Fruit fly (Drosophila melanogaster): Measurements from ENCODE around the gene CG15169.
A peak's percentile ranks its signal among the peaks of the same experiment; 100 is the strongest.

Gene CG15169

dm6 chr2L:18987078-18987895, 3.5 kb upstream of the CG15169 start, which contains the start of the genes Swip-1 and EMC5 (continued):
- TF ChIP-seq CoRest (tag; optimal IDR thresholded peaks at IDR 0.05) = peak; percentile 88
- TF ChIP-seq HLH54F (GFP tag; optimal IDR thresholded peaks at IDR 0.05) = peak; percentile 12
- TF ChIP-seq vvl (GFP tag; IDR thresholded peaks at IDR 0.05) = 0 out of 2 replicates have a peak, but pooled peaks have one; percentile 61
- TF ChIP-seq pfk (GFP tag; optimal IDR thresholded peaks at IDR 0.05) = no peak
- TF ChIP-seq CG13296 (GFP tag; optimal IDR thresholded peaks at IDR 0.05) = peak; percentile 49
- TF ChIP-seq CG10959 (GFP tag; IDR thresholded peaks at IDR 0.05) = no peak
- TF ChIP-seq bigmax (GFP tag; optimal IDR thresholded peaks at IDR 0.05) = no peak
- 0 out of 2 replicates have a peak, but pooled peaks have one; percentile 10 for TF ChIP-seq Ada2b (GFP tag; IDR thresholded peaks at IDR 0.05)
- TF ChIP-seq CG18619 (GFP tag; optimal IDR thresholded peaks at IDR 0.05) = peak; percentile 52
- peak; percentile 68 for TF ChIP-seq Ssrp (tag; optimal IDR thresholded peaks at IDR 0.05)

- TF ChIP-seq CG10543 (GFP tag; optimal IDR thresholded peaks at IDR 0.05) = no peak
- TF ChIP-seq exex (tag; optimal IDR thresholded peaks at IDR 0.05) = peak; percentile 41
Measured at dm6 chr2L:18990133-18990532, 687 bp upstream of the CG15169 start, which contains the start of gene CG15170. CG15170 (minus strand) TSS chr2L:18990233.

- TF ChIP-seq ara (GFP tag; IDR thresholded peaks at IDR 0.05) (no peak), NK7.1 (GFP tag; optimal IDR thresholded peaks at IDR 0.05) (no peak), bab2 (GFP tag; optimal IDR thresholded peaks at IDR 0.05) (no peak), sr (GFP tag; IDR thresholded peaks at IDR 0.05) (no peak), CG18764 (GFP tag; optimal IDR thresholded peaks at IDR 0.05) (no peak), gem (tag; optimal IDR thresholded peaks at IDR 0.05) (no peak), CG1602 (GFP tag; optimal IDR thresholded peaks at IDR 0.05) (no peak), Sin3A (optimal IDR thresholded peaks at IDR 0.05) (no peak), TFAM (GFP tag; optimal IDR thresholded peaks at IDR 0.05) (no peak), gro (GFP tag; optimal IDR thresholded peaks at IDR 0.05) (no peak), cas (GFP tag; IDR thresholded peaks at IDR 0.05) (no peak), NFAT (GFP tag; IDR thresholded peaks at IDR 0.05) (no peak), HLH54F (GFP tag; optimal IDR thresholded peaks at IDR 0.05) (no peak), fd64A (GFP tag; optimal IDR thresholded peaks at IDR 0.05) (no peak)
Measured at dm6 chr2L:18992196-18992595, 1.4 kb downstream of the CG15169 start, which contains the start of gene CG46465. CG46465 (plus strand) TSS chr2L:18992496.

- TF ChIP-seq CG7987 (GFP tag; optimal IDR thresholded peaks at IDR 0.05) = no peak
- no peak for TF ChIP-seq CG8765 (GFP tag; IDR thresholded peaks at IDR 0.05)
- TF ChIP-seq HmgZ (tag; optimal IDR thresholded peaks at IDR 0.05) = peak; percentile 29
- no peak for TF ChIP-seq sens-2 (GFP tag; IDR thresholded peaks at IDR 0.05)
- TF ChIP-seq tna (GFP tag; IDR thresholded peaks at IDR 0.05; ENCODE audit: partially characterized antibody) = no peak
- TF ChIP-seq CG10565 (GFP tag; optimal IDR thresholded peaks at IDR 0.05) = no peak
- TF ChIP-seq nerfin-2 (GFP tag; IDR thresholded peaks at IDR 0.05; ENCODE audit: partially characterized antibody) = no peak
- TF ChIP-seq ken (GFP tag; IDR thresholded peaks at IDR 0.05) = no peak
- no peak for TF ChIP-seq Six4 (GFP tag; optimal IDR thresholded peaks at IDR 0.05)
- TF ChIP-seq Nf-YB (GFP tag; optimal IDR thresholded peaks at IDR 0.05) = peak; percentile 10
- no peak for TF ChIP-seq CG30403 (GFP tag; optimal IDR thresholded peaks at IDR 0.05)
- TF ChIP-seq ara (GFP tag; IDR thresholded peaks at IDR 0.05) = no peak
- no peak for TF ChIP-seq CG11723 (GFP tag; optimal IDR thresholded peaks at IDR 0.05)
- TF ChIP-seq sc (optimal IDR thresholded peaks at IDR 0.05) = no peak
- TF ChIP-seq sc (GFP tag; optimal IDR thresholded peaks at IDR 0.05) = no peak
- TF ChIP-seq Jarid2 (GFP tag; optimal IDR thresholded peaks at IDR 0.05) = peak; percentile 62
- TF ChIP-seq aop (GFP tag; IDR thresholded peaks at IDR 0.05) = no peak
- TF ChIP-seq Pdp1 (GFP tag; optimal IDR thresholded peaks at IDR 0.05) = peak in 1 of 2 experiments; percentile 34
- peak; percentile 67 for TF ChIP-seq cg (GFP tag; optimal IDR thresholded peaks at IDR 0.05)
- TF ChIP-seq slou (GFP tag; optimal IDR thresholded peaks at IDR 0.05) = no peak
- no peak for TF ChIP-seq Mes4 (GFP tag; optimal IDR thresholded peaks at IDR 0.05)
Measured at dm6 chr2L:18995660-18996417, 5.0 kb downstream of the CG15169 start, which contains the start of gene CG10650. CG10650 (minus strand) TSS chr2L:18995934.

Measured in whole organism, embryonic.